Fruit fly (Drosophila melanogaster): ENCODE results near the gene Mvl.

Mvl gene

dm6 chr3R:21102477-21102876 is 41.9 kb upstream of the Mvl start:
- TF ChIP-seq CG4318 (GFP tag; optimal IDR thresholded peaks at IDR 0.05) (no peak), spab (GFP tag; optimal IDR thresholded peaks at IDR 0.05) (no peak), Ets96B (tag; optimal IDR thresholded peaks at IDR 0.05) (no peak), CG11902 (GFP tag; optimal IDR thresholded peaks at IDR 0.05) (no peak), CG6854 (GFP tag; optimal IDR thresholded peaks at IDR 0.05) (no peak), Eip75B (GFP tag; optimal IDR thresholded peaks at IDR 0.05) (no peak), acj6 (GFP tag; optimal IDR thresholded peaks at IDR 0.05) (no peak), Eip93F (GFP tag; optimal IDR thresholded peaks at IDR 0.05) (no peak), CG8632 (GFP tag; optimal IDR thresholded peaks at IDR 0.05) (no peak), lz (GFP tag; optimal IDR thresholded peaks at IDR 0.05) (no peak), CG9139 (GFP tag; optimal IDR thresholded peaks at IDR 0.05) (no peak), Lpt (GFP tag; optimal IDR thresholded peaks at IDR 0.05) (no peak), vri (GFP tag; optimal IDR thresholded peaks at IDR 0.05) (no peak), cyc (GFP tag; optimal IDR thresholded peaks at IDR 0.05) (no peak), CG15336 (GFP tag; IDR thresholded peaks at IDR 0.05) (no peak), Sox102F (GFP tag; optimal IDR thresholded peaks at IDR 0.05) (no peak), CG6792 (GFP tag; optimal IDR thresholded peaks at IDR 0.05) (no peak), pdm3 (GFP tag; optimal IDR thresholded peaks at IDR 0.05) (no peak), CG8319 (GFP tag; optimal IDR thresholded peaks at IDR 0.05) (no peak)

- TF ChIP-seq Eip75B (GFP tag; optimal IDR thresholded peaks at IDR 0.05) (no peak), dac (GFP tag; optimal IDR thresholded peaks at IDR 0.05) (no peak), fd59A (GFP tag; optimal IDR thresholded peaks at IDR 0.05) (peak; percentile 5), CG9139 (GFP tag; optimal IDR thresholded peaks at IDR 0.05) (no peak), CG8632 (GFP tag; optimal IDR thresholded peaks at IDR 0.05) (no peak), CG6792 (GFP tag; optimal IDR thresholded peaks at IDR 0.05) (peak; percentile 34), Ets21C (GFP tag; optimal IDR thresholded peaks at IDR 0.05) (no peak), OdsH (GFP tag; optimal IDR thresholded peaks at IDR 0.05) (no peak), CG10631 (GFP tag; optimal IDR thresholded peaks at IDR 0.05) (no peak), Met (GFP tag; optimal IDR thresholded peaks at IDR 0.05) (no peak), Hr38 (GFP tag; optimal IDR thresholded peaks at IDR 0.05) (no peak), CG3032 (tag; optimal IDR thresholded peaks at IDR 0.05) (peak; percentile 60), CG7368 (GFP tag; optimal IDR thresholded peaks at IDR 0.05) (no peak), CG3919 (GFP tag; optimal IDR thresholded peaks at IDR 0.05) (no peak), net (GFP tag; optimal IDR thresholded peaks at IDR 0.05) (no peak), salr (GFP tag; optimal IDR thresholded peaks at IDR 0.05) (no peak), pdm3 (GFP tag; optimal IDR thresholded peaks at IDR 0.05) (no peak), CG16779 (tag; optimal IDR thresholded peaks at IDR 0.05) (no peak), CG11762 (GFP tag; optimal IDR thresholded peaks at IDR 0.05; ENCODE audit: insufficient read depth) (no peak), CG6854 (GFP tag; optimal IDR thresholded peaks at IDR 0.05) (no peak), achi (GFP tag; optimal IDR thresholded peaks at IDR 0.05) (no peak), CG11294 (GFP tag; IDR thresholded peaks at IDR 0.05) (no peak; the same call in 1 of the 2 replicates), CG1621 (tag; optimal IDR thresholded peaks at IDR 0.05) (no peak), Hr4 (GFP tag; optimal IDR thresholded peaks at IDR 0.05) (no peak), cyc (GFP tag; optimal IDR thresholded peaks at IDR 0.05) (peak; percentile 50), fd85E (GFP tag; optimal IDR thresholded peaks at IDR 0.05) (no peak), Ets96B (tag; optimal IDR thresholded peaks at IDR 0.05) (no peak), CG6163 (GFP tag; IDR thresholded peaks at IDR 0.05) (no peak), CG8119 (GFP tag; IDR thresholded peaks at IDR 0.05) (no peak), esn (GFP tag; optimal IDR thresholded peaks at IDR 0.05) (peak; percentile 64), CG11902 (GFP tag; optimal IDR thresholded peaks at IDR 0.05) (peak; percentile 39), Eip78C (GFP tag) (peak; percentile 33), vri (GFP tag; optimal IDR thresholded peaks at IDR 0.05) (no peak), eg (GFP tag; IDR thresholded peaks at IDR 0.05) (no peak), spab (GFP tag; optimal IDR thresholded peaks at IDR 0.05) (no peak), Blimp-1 (GFP tag; optimal IDR thresholded peaks at IDR 0.05) (peak; percentile 0), CG15336 (GFP tag; IDR thresholded peaks at IDR 0.05) (no peak), Eip93F (GFP tag; optimal IDR thresholded peaks at IDR 0.05) (peak; percentile 35), CG34406 (GFP tag; optimal IDR thresholded peaks at IDR 0.05) (no peak), CG6276 (GFP tag; optimal IDR thresholded peaks at IDR 0.05) (no peak), lz (GFP tag; optimal IDR thresholded peaks at IDR 0.05) (peak; percentile 65), dsx (GFP tag; optimal IDR thresholded peaks at IDR 0.05; ENCODE audit: poor library complexity, severe bottlenecking) (no peak)
Observed at dm6 chr3R:21101453-21102214, 41.0 kb upstream of the Mvl start, which contains the start of the genes CG7044 and Tbc1d22. Gene CG7044, minus strand, starts transcription at chr3R:21101718. Gene Tbc1d22, plus strand, starts transcription at chr3R:21102199.

Measured in whole organism, prepupa.